Worm (Caenorhabditis elegans): ENCODE results near the gene ZK1320.5.
A peak's percentile ranks its signal among the peaks of the same experiment; 100 is the strongest.

ZK1320.5 gene

ce11 chrII:9646122-9646555, 19.3 kb downstream of the ZK1320.5 start:
- TF ChIP-seq ama-1 (optimal IDR thresholded peaks at IDR 0.05) (no peak), ama-1 (GFP tag; optimal IDR thresholded peaks at IDR 0.05) (no peak), K11D2.4 (GFP tag; IDR thresholded peaks at IDR 0.05) (0 out of 2 replicates have a peak, but pooled peaks have one; percentile 42), sea-2 (GFP tag; IDR thresholded peaks at IDR 0.05) (0 out of 2 replicates have a peak, but pooled peaks have one; percentile 31), hmg-1.2 (GFP tag; IDR thresholded peaks at IDR 0.05) (peak; percentile 78), B0336.3 (GFP tag; IDR thresholded peaks at IDR 0.05) (peak; percentile 16; the same call in 1 of the 2 replicates), unc-62 (GFP tag; optimal IDR thresholded peaks at IDR 0.05) (peak; percentile 7), F10E7.11 (tag; optimal IDR thresholded peaks at IDR 0.05) (no peak), egrh-3 (GFP tag; IDR thresholded peaks at IDR 0.05) (peak; percentile 46; the same call in 1 of the 2 replicates), dox-1 (GFP tag; IDR thresholded peaks at IDR 0.05) (peak; percentile 58; the same call in 1 of the 2 replicates), hmg-20 (GFP tag; IDR thresholded peaks at IDR 0.05) (no peak), K12H6.12 (tag; optimal IDR thresholded peaks at IDR 0.05) (peak; percentile 61), nhr-80 (tag; optimal IDR thresholded peaks at IDR 0.05) (peak; percentile 41), attf-5 (GFP tag; optimal IDR thresholded peaks at IDR 0.05) (peak; percentile 67), nfyb-1 (GFP tag; IDR thresholded peaks at IDR 0.05) (peak; percentile 64; the same call in 1 of the 2 replicates), rcor-1 (GFP tag; IDR thresholded peaks at IDR 0.05) (peak; percentile 65; the same call in 1 of the 2 replicates), gei-17 (GFP tag; optimal IDR thresholded peaks at IDR 0.05) (peak; percentile 18), ZK185.1 (tag; optimal IDR thresholded peaks at IDR 0.05; ENCODE audit: poor library complexity, severe bottlenecking) (no peak), T26A5.8 (tag; optimal IDR thresholded peaks at IDR 0.05) (no peak), lin-54 (GFP tag; optimal IDR thresholded peaks at IDR 0.05) (peak; percentile 37), snpc-4 (GFP tag; optimal IDR thresholded peaks at IDR 0.05) (no peak), snpc-4 (tag; optimal IDR thresholded peaks at IDR 0.05) (peak in 2 of 4 experiments; percentile 4 to 35), nfya-1 (tag; optimal IDR thresholded peaks at IDR 0.05; ENCODE audit: borderline replicate concordance, insufficient read depth) (no peak), ceh-58 (GFP tag; IDR thresholded peaks at IDR 0.05) (no peak), lin-26 (GFP tag; IDR thresholded peaks at IDR 0.05) (peak; percentile 68; the same call in 1 of the 2 replicates), attf-3 (GFP tag; conservative IDR thresholded peaks at IDR 0.05) (peak; percentile 26; the same call in 1 of the 2 replicates), ceh-27 (GFP tag; optimal IDR thresholded peaks at IDR 0.05) (peak; percentile 70), lin-35 (GFP tag; optimal IDR thresholded peaks at IDR 0.05) (peak in 1 of 3 experiments; percentile 51), cebp-1 (GFP tag; IDR thresholded peaks at IDR 0.05) (no peak), cebp-1 (tag; optimal IDR thresholded peaks at IDR 0.05) (peak; percentile 64), chd-7 (tag; optimal IDR thresholded peaks at IDR 0.05) (peak; percentile 45), lin-40 (tag; optimal IDR thresholded peaks at IDR 0.05) (peak; percentile 66), pbrm-1 (GFP tag; IDR thresholded peaks at IDR 0.05) (peak; percentile 21; the same call in 1 of the 2 replicates), B0261.1 (tag; optimal IDR thresholded peaks at IDR 0.05) (no peak), nhr-27 (tag; optimal IDR thresholded peaks at IDR 0.05) (peak; percentile 10), mcd-1 (GFP tag; IDR thresholded peaks at IDR 0.05) (peak; percentile 60), madf-10 (tag; optimal IDR thresholded peaks at IDR 0.05) (no peak), somi-1 (GFP tag; optimal IDR thresholded peaks at IDR 0.05) (peak; percentile 48), egl-44 (GFP tag; IDR thresholded peaks at IDR 0.05) (no peak), F22D6.2 (tag; optimal IDR thresholded peaks at IDR 0.05) (no peak), zfh-2 (GFP tag; conservative IDR thresholded peaks at IDR 0.05) (peak; percentile 91), ztf-6 (GFP tag; IDR thresholded peaks at IDR 0.05) (no peak)
